Worm (Caenorhabditis elegans) whole organism, L4 larva: ENCODE measurements around the gene ZK355.8.

ENCODE experiments used
- F37D6.2 ChIP-seq: sonication (generic microtip); optimal IDR thresholded peaks from 2 replicates; lab custom pipeline; 2016; ENCODE audit warnings: mild to moderate bottlenecking, missing genetic modification characterization, missing compliant biosample characterization
- F49E8.2 ChIP-seq: sonication (generic microtip); optimal IDR thresholded peaks from 2 replicates; lab custom pipeline; 2016; ENCODE audit warnings: missing compliant biosample characterization, mild to moderate bottlenecking, missing genetic modification characterization, borderline replicate concordance
- ZK337.2 ChIP-seq: fragments of 200-800 bp; sonication (Bioruptor generic); IDR thresholded peaks from 2 replicates; pipeline ENCODE4 v1.3.6; 2022; ENCODE audit warnings: missing genetic modification reagents, missing genetic modification characterization, missing compliant biosample characterization
- nhr-76 ChIP-seq: fragments of 150-350 bp; optimal IDR thresholded peaks from 2 replicates; lab custom pipeline; 2014; ENCODE audit warnings: missing biosample characterization, missing genetic modification characterization
- unc-62 ChIP-seq, 3 experiments: fragments of 150-350 bp in 1 of 3; sonication (generic microtip); optimal IDR thresholded peaks in 2 of 3; peaks in 1 of 3; 1 replicate in 1 of 3; 2 replicates in 2 of 3; lab custom pipeline; 2014 to 2017; ENCODE audit warnings: missing biosample characterization in 3 of 3, missing genetic modification characterization in 3 of 3, missing genetic modification reagents in 3 of 3, missing genotype in 1 of 3

DNA sequence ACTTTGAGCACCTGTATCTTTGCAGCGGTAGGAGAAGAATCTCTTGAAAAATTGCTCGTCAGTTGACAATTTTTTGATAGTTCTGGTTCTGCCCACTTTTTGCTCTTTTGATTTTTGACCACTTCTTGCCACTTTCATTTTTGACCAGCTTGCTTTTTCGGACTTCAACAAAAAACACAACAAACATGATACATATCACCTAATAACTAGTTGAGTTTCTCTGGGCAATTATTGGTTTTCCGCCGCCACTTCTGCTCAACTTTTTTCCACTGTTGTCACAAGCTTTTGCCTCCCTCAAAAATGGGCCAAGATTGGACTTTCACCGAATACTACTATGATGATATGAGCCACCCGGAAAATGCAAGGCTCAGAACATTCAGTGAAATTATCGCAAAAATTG is 30.7 kb downstream of the ZK355.8 start, which contains the start of gene srw-60:
- TF ChIP-seq unc-62 (GFP tag; optimal IDR thresholded peaks at IDR 0.05 in 1 of 2; lab: Kevin White, UChicago) (no peak), unc-62 (tag; optimal IDR thresholded peaks at IDR 0.05; lab: Kevin White, UChicago) (no peak), ZK337.2 (GFP tag; lab: Robert Waterston, UW) (no peak), F37D6.2 (tag; lab: Kevin White, UChicago) (no peak), nhr-76 (no peak), F49E8.2 (tag; lab: Kevin White, UChicago) (no peak)
